Worm (Caenorhabditis elegans): ENCODE measurements around the gene nid-1.
A peak's percentile ranks its signal among the peaks of the same experiment; 100 is the strongest.

The nid-1 gene

ce11 chrV:12879349-12879748, 30.6 kb upstream of the nid-1 start:
- peak; percentile 14 for TF ChIP-seq nhr-21 (tag; optimal IDR thresholded peaks at IDR 0.05)
- TF ChIP-seq snpc-4 (tag; optimal IDR thresholded peaks at IDR 0.05) = no peak

ce11 chrV:12881396-12881795, 28.5 kb upstream of the nid-1 start:
- TF ChIP-seq gmeb-1 (tag; optimal IDR thresholded peaks at IDR 0.05) (no peak), unc-62 (GFP tag; optimal IDR thresholded peaks at IDR 0.05) (no peak), nhr-21 (tag; optimal IDR thresholded peaks at IDR 0.05) (no peak), unc-55 (GFP tag; optimal IDR thresholded peaks at IDR 0.05) (no peak), sem-4 (tag; optimal IDR thresholded peaks at IDR 0.05) (no peak), lin-39 (tag; optimal IDR thresholded peaks at IDR 0.05) (no peak), crh-2 (tag; optimal IDR thresholded peaks at IDR 0.05) (no peak), sma-3 (GFP tag; optimal IDR thresholded peaks at IDR 0.05) (no peak), unc-39 (tag; optimal IDR thresholded peaks at IDR 0.05) (no peak), mab-5 (tag; optimal IDR thresholded peaks at IDR 0.05) (no peak), alr-1 (tag; optimal IDR thresholded peaks at IDR 0.05) (no peak), nhr-11 (tag; optimal IDR thresholded peaks at IDR 0.05) (no peak), ztf-4 (tag; optimal IDR thresholded peaks at IDR 0.05) (no peak), blmp-1 (tag; optimal IDR thresholded peaks at IDR 0.05; ENCODE audit: insufficient read depth) (no peak), ceh-16 (tag; optimal IDR thresholded peaks at IDR 0.05) (no peak), snpc-4 (tag; optimal IDR thresholded peaks at IDR 0.05) (no peak), nhr-23 (tag; optimal IDR thresholded peaks at IDR 0.05) (no peak)

ce11 chrV:12882370-12882769, 27.5 kb upstream of the nid-1 start:
- no peak for TF ChIP-seq nhr-77 (tag; optimal IDR thresholded peaks at IDR 0.05)
- TF ChIP-seq crh-2 (tag; optimal IDR thresholded peaks at IDR 0.05) = no peak
- TF ChIP-seq alr-1 (tag; optimal IDR thresholded peaks at IDR 0.05) = no peak
- TF ChIP-seq ztf-4 (tag; optimal IDR thresholded peaks at IDR 0.05) = no peak
- TF ChIP-seq sma-3 (GFP tag; optimal IDR thresholded peaks at IDR 0.05) = no peak
- TF ChIP-seq lin-11 (tag; optimal IDR thresholded peaks at IDR 0.05) = no peak
- TF ChIP-seq nhr-129 (tag; optimal IDR thresholded peaks at IDR 0.05) = no peak
- no peak for TF ChIP-seq F13H6.1 (tag; optimal IDR thresholded peaks at IDR 0.05)
- no peak for TF ChIP-seq ama-1 (optimal IDR thresholded peaks at IDR 0.05)
- TF ChIP-seq mdl-1 (tag; optimal IDR thresholded peaks at IDR 0.05) = no peak

ce11 chrV:12885860-12886259, 24.0 kb upstream of the nid-1 start, which contains the start of gene glb-24:
Gene glb-24, minus strand, starts transcription at chrV:12885960.
- TF ChIP-seq fos-1 (tag; optimal IDR thresholded peaks at IDR 0.05) = no peak
- TF ChIP-seq Y55F3AM.14 (GFP tag; optimal IDR thresholded peaks at IDR 0.05) = no peak
- no peak for TF ChIP-seq snpc-4 (tag; optimal IDR thresholded peaks at IDR 0.05)
- TF ChIP-seq nhr-25 (tag; optimal IDR thresholded peaks at IDR 0.05) = no peak
- TF ChIP-seq lsy-2 (tag; optimal IDR thresholded peaks at IDR 0.05) = no peak
- TF ChIP-seq mdl-1 (tag; optimal IDR thresholded peaks at IDR 0.05) = no peak
- TF ChIP-seq nhr-6 (tag; optimal IDR thresholded peaks at IDR 0.05) = no peak
- no peak for TF ChIP-seq ztf-4 (tag; optimal IDR thresholded peaks at IDR 0.05)
- TF ChIP-seq unc-39 (tag; optimal IDR thresholded peaks at IDR 0.05) = no peak
- TF ChIP-seq ceh-82 (tag; optimal IDR thresholded peaks at IDR 0.05) = no peak
- TF ChIP-seq elt-3 (tag; optimal IDR thresholded peaks at IDR 0.05) = no peak
- no peak for TF ChIP-seq lin-39 (tag; optimal IDR thresholded peaks at IDR 0.05)
- TF ChIP-seq ztf-1 (GFP tag; conservative IDR thresholded peaks at IDR 0.05) = no peak
- TF ChIP-seq unc-55 (GFP tag; optimal IDR thresholded peaks at IDR 0.05) = no peak
- TF ChIP-seq gmeb-1 (tag; optimal IDR thresholded peaks at IDR 0.05) = no peak
- TF ChIP-seq mab-5 (tag; optimal IDR thresholded peaks at IDR 0.05) = no peak
- no peak for TF ChIP-seq egl-27 (tag; optimal IDR thresholded peaks at IDR 0.05)

ce11 chrV:12895772-12896171, 14.1 kb upstream of the nid-1 start, which contains the start of gene ttbk-7:
Gene ttbk-7, minus strand, starts transcription at chrV:12895872.
- TF ChIP-seq lin-39 (tag; optimal IDR thresholded peaks at IDR 0.05) = no peak
- TF ChIP-seq nhr-21 (tag; optimal IDR thresholded peaks at IDR 0.05) = no peak
- TF ChIP-seq lin-11 (tag; optimal IDR thresholded peaks at IDR 0.05) = no peak
- no peak for TF ChIP-seq unc-62 (GFP tag; optimal IDR thresholded peaks at IDR 0.05)
- no peak for TF ChIP-seq zag-1 (tag; optimal IDR thresholded peaks at IDR 0.05)
- no peak for TF ChIP-seq mbf-1 (tag; optimal IDR thresholded peaks at IDR 0.05)
- no peak for TF ChIP-seq nhr-23 (tag; optimal IDR thresholded peaks at IDR 0.05)
- no peak for TF ChIP-seq sem-4 (tag; optimal IDR thresholded peaks at IDR 0.05)
- no peak for TF ChIP-seq nhr-6 (tag; optimal IDR thresholded peaks at IDR 0.05)
- TF ChIP-seq aly-2 (tag; optimal IDR thresholded peaks at IDR 0.05) = no peak
- TF ChIP-seq alr-1 (tag; optimal IDR thresholded peaks at IDR 0.05) = no peak
- TF ChIP-seq elt-1 (tag; optimal IDR thresholded peaks at IDR 0.05) = no peak

Measured in whole organism, L2 larva.